Fruit fly (Drosophila melanogaster) whole organism, embryonic: ENCODE data around the gene cnc.
A peak's percentile ranks its signal among the peaks of the same experiment; 100 is the strongest.

Source experiments
- Adf1 ChIP-seq: fragments of 200-800 bp; sonication (Bioruptor generic); IDR thresholded peaks from 2 replicates; pipeline ENCODE4 v1.3.6; 2022; ENCODE audit warnings: missing biosample characterization, missing genetic modification characterization
- Antp ChIP-seq: fragments of 200-800 bp; sonication (Bioruptor generic); optimal IDR thresholded peaks from 3 replicates; lab custom pipeline; 2016; ENCODE audit warnings: missing biosample characterization, missing genetic modification characterization
- Atf6 ChIP-seq: fragments of 200-800 bp; sonication (Bioruptor generic); IDR thresholded peaks from 2 replicates; pipeline ENCODE4 v1.3.6; 2022; ENCODE audit warnings: missing biosample characterization, missing genetic modification characterization
- B-H1 ChIP-seq: fragments of 200-800 bp; sonication (Bioruptor generic); IDR thresholded peaks from 3 replicates; pipeline ENCODE4 v1.3.6; 2022; ENCODE audit warnings: missing biosample characterization, missing genetic modification characterization
- CG11247 ChIP-seq: fragments of 200-800 bp; sonication (Bioruptor generic); IDR thresholded peaks from 2 replicates; pipeline ENCODE4 v1.3.6; 2022; ENCODE audit warnings: missing biosample characterization, missing genetic modification characterization
- CG11398 ChIP-seq: fragments of 200-800 bp; sonication (Bioruptor generic); optimal IDR thresholded peaks from 2 replicates; lab custom pipeline; 2016; ENCODE audit warnings: missing biosample characterization, missing genetic modification characterization
- CG11695 ChIP-seq: fragments of 200-800 bp; sonication (Bioruptor generic); IDR thresholded peaks from 3 replicates; pipeline ENCODE4 v1.3.6; 2022; ENCODE audit warnings: missing biosample characterization, missing genetic modification characterization
- CG12769 ChIP-seq: fragments of 200-800 bp; sonication (Bioruptor generic); optimal IDR thresholded peaks from 2 replicates; lab custom pipeline; 2019; ENCODE audit warnings: missing biosample characterization, mild to moderate bottlenecking, missing genetic modification characterization, moderate library complexity
- CG1792 ChIP-seq: fragments of 200-800 bp; sonication (Bioruptor generic); optimal IDR thresholded peaks from 2 replicates; lab custom pipeline; 2016; ENCODE audit warnings: missing biosample characterization, missing genetic modification characterization
- CG18599 ChIP-seq: fragments of 200-800 bp; sonication (Bioruptor generic); optimal IDR thresholded peaks from 3 replicates; lab custom pipeline; 2017; ENCODE audit warnings: missing biosample characterization, missing genetic modification characterization, mild to moderate bottlenecking, moderate library complexity, missing genetic modification reagents
- CG2120 ChIP-seq: fragments of 200-800 bp; sonication (Bioruptor generic); optimal IDR thresholded peaks from 3 replicates; lab custom pipeline; 2016; ENCODE audit warnings: missing biosample characterization, missing genetic modification characterization
- CG3847 ChIP-seq: fragments of 200-800 bp; sonication (Bioruptor generic); IDR thresholded peaks from 2 replicates; pipeline ENCODE4 v1.3.6; 2022; ENCODE audit warnings: missing biosample characterization, missing genetic modification characterization
- CG6689 ChIP-seq: fragments of 200-800 bp; sonication (Bioruptor generic); IDR thresholded peaks from 2 replicates; pipeline ENCODE4 v1.3.6; 2022; ENCODE audit warnings: missing biosample characterization, missing genetic modification characterization
- CG6791 ChIP-seq: fragments of 200-800 bp; sonication (Bioruptor generic); IDR thresholded peaks from 3 replicates; pipeline ENCODE4 v1.3.6; 2022; ENCODE audit warnings: missing biosample characterization, missing genetic modification characterization; ENCODE audit not compliant: partially characterized antibody
- CG8924 ChIP-seq: fragments of 200-800 bp; optimal IDR thresholded peaks from 3 replicates; lab custom pipeline; 2019; ENCODE audit warnings: missing biosample characterization, mild to moderate bottlenecking, missing genetic modification characterization, moderate library complexity
- CG9437 ChIP-seq: fragments of 200-800 bp; sonication (Bioruptor generic); optimal IDR thresholded peaks from 2 replicates; lab custom pipeline; 2018; ENCODE audit warnings: missing biosample characterization, mild to moderate bottlenecking, missing genetic modification characterization
- CoRest ChIP-seq: fragments of 200-800 bp; sonication (Bioruptor generic); optimal IDR thresholded peaks from 3 replicates; lab custom pipeline; 2018; ENCODE audit warnings: missing biosample characterization, mild to moderate bottlenecking, missing genetic modification characterization, moderate library complexity
- Dbx ChIP-seq: fragments of 200-800 bp; sonication (Bioruptor generic); IDR thresholded peaks from 3 replicates; pipeline ENCODE4 v1.3.6; 2022; ENCODE audit warnings: missing biosample characterization, missing genetic modification characterization
- Dref ChIP-seq: fragments of 200-800 bp; sonication (Bioruptor generic); IDR thresholded peaks from 2 replicates; pipeline ENCODE4 v1.3.6; 2022; ENCODE audit warnings: missing biosample characterization, missing genetic modification characterization
- GATAe ChIP-seq: fragments of 200-800 bp; sonication (Bioruptor generic); conservative IDR thresholded peaks from 2 replicates; pipeline ENCODE4 v1.3.6; 2022; ENCODE audit warnings: missing biosample characterization, missing genetic modification characterization
- H15 ChIP-seq: fragments of 200-800 bp; sonication (Bioruptor generic); IDR thresholded peaks from 3 replicates; pipeline ENCODE4 v1.3.6; 2022; ENCODE audit warnings: missing biosample characterization, missing genetic modification characterization
- Hey ChIP-seq: fragments of 200-800 bp; sonication (Bioruptor generic); optimal IDR thresholded peaks from 3 replicates; lab custom pipeline; 2018; ENCODE audit warnings: missing biosample characterization, mild to moderate bottlenecking, missing genetic modification characterization
- Kr ChIP-seq: fragments of 200-800 bp; sonication (Bioruptor generic); optimal IDR thresholded peaks from 2 replicates; lab custom pipeline; 2017; ENCODE audit warnings: missing biosample characterization, mild to moderate bottlenecking, missing genetic modification characterization
- Oli ChIP-seq: fragments of 200-800 bp; sonication (Bioruptor generic); optimal IDR thresholded peaks from 2 replicates; lab custom pipeline; 2018; ENCODE audit warnings: missing biosample characterization, mild to moderate bottlenecking, missing genetic modification characterization, moderate library complexity
- Usf ChIP-seq: fragments of 200-800 bp; sonication (Bioruptor generic); optimal IDR thresholded peaks from 2 replicates; lab custom pipeline; 2017; ENCODE audit warnings: missing genotype, missing biosample characterization, missing genetic modification characterization
- Xbp1 ChIP-seq: fragments of 200-800 bp; sonication (Bioruptor generic); optimal IDR thresholded peaks from 3 replicates; lab custom pipeline; 2016; ENCODE audit warnings: missing biosample characterization, mild to moderate bottlenecking, missing genetic modification characterization
- YL-1 ChIP-seq: fragments of 200-800 bp; sonication (Bioruptor generic); optimal IDR thresholded peaks from 3 replicates; lab custom pipeline; 2017; ENCODE audit warnings: missing biosample characterization, mild to moderate bottlenecking, missing genetic modification characterization
- chm ChIP-seq: fragments of 200-800 bp; sonication (Bioruptor generic); IDR thresholded peaks from 2 replicates; pipeline ENCODE4 v1.3.6; 2022; ENCODE audit warnings: missing biosample characterization, missing genetic modification characterization
- crc ChIP-seq: fragments of 200-800 bp; sonication (Bioruptor generic); optimal IDR thresholded peaks from 2 replicates; lab custom pipeline; 2016; ENCODE audit warnings: missing biosample characterization, missing genetic modification characterization
- ems ChIP-seq: fragments of 200-800 bp; sonication (Bioruptor generic); optimal IDR thresholded peaks from 3 replicates; lab custom pipeline; 2016; ENCODE audit warnings: missing biosample characterization, missing genetic modification characterization
- grn ChIP-seq: fragments of 200-800 bp; sonication (Bioruptor generic); optimal IDR thresholded peaks from 3 replicates; lab custom pipeline; 2017; ENCODE audit warnings: missing biosample characterization, missing genetic modification characterization
- gsb-n ChIP-seq: fragments of 200-800 bp; sonication (Bioruptor generic); optimal IDR thresholded peaks from 3 replicates; lab custom pipeline; 2018; ENCODE audit warnings: missing biosample characterization, mild to moderate bottlenecking, missing genetic modification characterization
- gt ChIP-seq: fragments of 200-800 bp; sonication (Bioruptor generic); IDR thresholded peaks from 2 replicates; pipeline ENCODE4 v1.3.6; 2022; ENCODE audit warnings: missing biosample characterization, missing genetic modification characterization
- hkb ChIP-seq, 2 experiments: fragments of 200-800 bp in 1 of 2; fragments of >200 bp in 1 of 2; sonication (Bioruptor generic) in 1 of 2; IDR thresholded peaks in 1 of 2; optimal IDR thresholded peaks in 1 of 2; 2 replicates each; pipeline versions ENCODE4 v1.3.6 to Lab custom; 2017 to 2022; ENCODE audit warnings: missing biosample characterization in 1 of 2, missing genetic modification characterization in 1 of 2
- insv ChIP-seq, 2 experiments: fragments of 200-800 bp; sonication (Bioruptor generic); optimal IDR thresholded peaks; 3 replicates each; lab custom pipeline; 2016 to 2018; ENCODE audit warnings: missing biosample characterization in 2 of 2, missing genetic modification characterization in 2 of 2
- lab ChIP-seq: fragments of 200-800 bp; sonication (Bioruptor generic); optimal IDR thresholded peaks from 3 replicates; lab custom pipeline; 2017; ENCODE audit warnings: missing biosample characterization, missing genetic modification characterization, mild to moderate bottlenecking, moderate library complexity, missing genetic modification reagents
- lmd ChIP-seq: fragments of 200-800 bp; sonication (Bioruptor generic); IDR thresholded peaks from 2 replicates; pipeline ENCODE4 v1.3.6; 2022; ENCODE audit warnings: missing biosample characterization, missing genetic modification characterization
- mirr ChIP-seq: fragments of 200-800 bp; sonication (Bioruptor generic); optimal IDR thresholded peaks from 3 replicates; lab custom pipeline; 2018; ENCODE audit warnings: missing biosample characterization, mild to moderate bottlenecking, missing genetic modification characterization
- nmo ChIP-seq: fragments of 200-800 bp; sonication (Bioruptor generic); optimal IDR thresholded peaks from 2 replicates; lab custom pipeline; 2018; ENCODE audit warnings: missing biosample characterization, mild to moderate bottlenecking, missing genetic modification characterization, moderate library complexity
- oc ChIP-seq: fragments of 200-800 bp; sonication (Bioruptor generic); optimal IDR thresholded peaks from 2 replicates; lab custom pipeline; 2018; ENCODE audit warnings: missing biosample characterization, mild to moderate bottlenecking, missing genetic modification characterization, moderate library complexity
- otp ChIP-seq: fragments of 200-800 bp; sonication (Bioruptor generic); IDR thresholded peaks from 3 replicates; pipeline ENCODE4, ENCODE4 v1.3.6; 2022; ENCODE audit warnings: missing biosample characterization, missing genetic modification characterization
- pan ChIP-seq, 4 experiments: fragments of >200 bp in 3 of 4; fragments of 200-800 bp in 1 of 4; sonication (Bioruptor generic) in 1 of 4; optimal IDR thresholded peaks in 3 of 4; IDR thresholded peaks in 1 of 4; 2 replicates each; pipeline versions ENCODE4 v1.3.6 to Lab custom; 2017 to 2022; ENCODE audit warnings: missing biosample characterization in 2 of 4, missing genetic modification characterization in 2 of 4, mixed read lengths in 1 of 4
- sens-2 ChIP-seq: fragments of 200-800 bp; sonication (Bioruptor generic); IDR thresholded peaks from 2 replicates; pipeline ENCODE4 v1.3.6; 2022; ENCODE audit warnings: missing biosample characterization, missing genetic modification characterization
- ssp ChIP-seq: fragments of 200-800 bp; sonication (Bioruptor generic); IDR thresholded peaks from 2 replicates; pipeline ENCODE4 v1.3.6; 2022; ENCODE audit warnings: missing biosample characterization, missing genetic modification characterization
- sug ChIP-seq: fragments of 200-800 bp; optimal IDR thresholded peaks from 2 replicates; lab custom pipeline; 2019; ENCODE audit warnings: missing biosample characterization, mild to moderate bottlenecking, missing genetic modification characterization, moderate library complexity
- twi ChIP-seq: fragments of 200-800 bp; optimal IDR thresholded peaks from 2 replicates; lab custom pipeline; 2019; ENCODE audit warnings: missing biosample characterization, mild to moderate bottlenecking, missing genetic modification characterization, moderate library complexity
- zen2 ChIP-seq: fragments of 200-800 bp; sonication (Bioruptor generic); IDR thresholded peaks from 3 replicates; pipeline ENCODE4 v1.3.6; 2022; ENCODE audit warnings: missing biosample characterization, missing genetic modification characterization; ENCODE audit not compliant: partially characterized antibody

The cnc gene

DNA sequence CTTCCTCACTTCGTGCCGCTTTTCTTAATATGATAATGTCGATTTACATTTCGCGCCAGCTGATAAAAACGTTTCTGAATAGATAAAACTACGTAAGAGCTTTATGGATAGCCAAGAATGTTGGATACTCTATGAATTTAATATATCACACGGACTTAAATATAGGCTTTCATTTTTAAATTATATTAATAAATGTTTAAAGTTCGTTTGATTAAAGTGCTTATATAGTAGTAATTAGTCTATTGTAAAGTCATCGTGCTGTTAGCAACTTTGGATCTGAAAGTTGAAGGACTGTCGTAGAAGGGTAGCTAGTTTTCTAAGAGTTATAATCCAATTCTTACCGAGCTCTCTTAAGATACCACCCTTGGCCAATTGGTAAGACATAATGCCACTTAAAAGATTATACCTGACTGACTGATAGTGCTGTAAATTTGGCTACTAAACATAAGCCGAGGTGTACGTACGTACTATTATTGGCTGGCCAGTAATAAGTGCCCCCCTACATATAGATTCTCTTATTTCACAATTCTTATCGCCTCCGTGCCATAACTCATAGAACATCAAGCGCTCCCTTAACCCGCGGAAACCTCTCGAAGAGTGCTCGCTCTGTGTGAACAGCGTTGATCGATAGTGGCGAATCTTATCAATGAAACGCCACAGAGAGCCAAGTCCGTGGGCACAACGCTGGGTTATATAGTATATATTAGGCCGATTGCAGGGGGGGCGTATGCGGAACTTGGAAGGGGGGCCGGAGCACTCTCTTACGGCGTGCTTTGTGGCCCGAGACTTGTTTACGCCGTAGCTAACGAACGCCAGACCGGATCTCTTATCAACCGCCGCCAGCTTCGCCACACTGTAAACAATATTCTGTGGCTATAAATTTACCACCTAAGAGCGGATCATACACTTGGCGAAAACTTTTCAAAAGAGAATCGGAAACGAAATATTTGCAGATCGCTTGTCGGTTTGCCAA is 16.0 kb downstream of the cnc start (continued):
- peak; percentile 37 for TF ChIP-seq lab (GFP tag; lab: Kevin White, UChicago)
- no peak for TF ChIP-seq crc
- peak; percentile 47 for TF ChIP-seq CG2120 (GFP tag; lab: Kevin White, UChicago)
- TF ChIP-seq CG6791 (GFP tag; lab: Robert Waterston, UW): no peak
- no peak for TF ChIP-seq CG8924 (tag; lab: Kevin White, UChicago)
- TF ChIP-seq gt (GFP tag; lab: Robert Waterston, UW): no peak
- TF ChIP-seq mirr (GFP tag; lab: Kevin White, UChicago): peak; percentile 62
- TF ChIP-seq Usf: no peak
- TF ChIP-seq CG11695 (GFP tag; lab: Robert Waterston, UW): 0 out of 3 replicates have a peak, but pooled peaks have one; percentile 43
- TF ChIP-seq YL-1: no peak
- TF ChIP-seq nmo (GFP tag; lab: Kevin White, UChicago): peak; percentile 10
- no peak for TF ChIP-seq Dref (GFP tag; lab: Robert Waterston, UW)
- TF ChIP-seq Atf6 (GFP tag; lab: Robert Waterston, UW): peak; percentile 55
- TF ChIP-seq twi (tag; lab: Kevin White, UChicago): no peak
- TF ChIP-seq CG12769 (tag; lab: Kevin White, UChicago): peak; percentile 41
- no peak for TF ChIP-seq hkb (optimal IDR thresholded peaks at IDR 0.05; lab: Kevin White, UChicago)
- peak; percentile 41 for TF ChIP-seq hkb (GFP tag; IDR thresholded peaks at IDR 0.05; lab: Robert Waterston, UW)
- TF ChIP-seq Xbp1 (GFP tag; lab: Kevin White, UChicago): peak; percentile 20
- TF ChIP-seq CG1792: no peak
- TF ChIP-seq CG18599 (GFP tag; lab: Kevin White, UChicago): peak; percentile 35
- TF ChIP-seq Adf1 (GFP tag; lab: Robert Waterston, UW): peak; percentile 47; the same call in 1 of the 2 replicates
- TF ChIP-seq Oli: no peak
- peak; percentile 24; the same call in 1 of the 2 replicates for TF ChIP-seq CG3847 (GFP tag; lab: Robert Waterston, UW)
- TF ChIP-seq grn (GFP tag; lab: Kevin White, UChicago): peak; percentile 60
- no peak for TF ChIP-seq insv (GFP tag; optimal IDR thresholded peaks at IDR 0.05; lab: Kevin White, UChicago)
- TF ChIP-seq GATAe: peak; percentile 50
- peak; percentile 7 for TF ChIP-seq CG9437
- no peak for TF ChIP-seq otp (GFP tag; lab: Robert Waterston, UW)
- TF ChIP-seq B-H1 (GFP tag; lab: Robert Waterston, UW): no peak
- TF ChIP-seq Kr: no peak
- no peak for TF ChIP-seq ems (GFP tag; lab: Kevin White, UChicago)
- TF ChIP-seq CG11247: no peak
- no peak for TF ChIP-seq zen2
- peak; percentile 45; the same call in 2 of the 3 replicates for TF ChIP-seq Dbx (GFP tag; lab: Robert Waterston, UW)
- peak; percentile 100 for TF ChIP-seq sug (tag; lab: Kevin White, UChicago)
- no peak for TF ChIP-seq oc (tag; lab: Kevin White, UChicago)
- no peak for TF ChIP-seq ssp (GFP tag; lab: Robert Waterston, UW)
- TF ChIP-seq Hey (tag; lab: Kevin White, UChicago): peak; percentile 41
- TF ChIP-seq H15 (GFP tag; lab: Robert Waterston, UW): no peak
- no peak for TF ChIP-seq sens-2
- TF ChIP-seq Antp (GFP tag; lab: Kevin White, UChicago): peak; percentile 8
- TF ChIP-seq pan (optimal IDR thresholded peaks at IDR 0.05; lab: Kevin White, UChicago): no peak
- peak in 1 of 2 experiments; percentile 40 for TF ChIP-seq pan (GFP tag; optimal IDR thresholded peaks at IDR 0.05 in 1 of 2, IDR thresholded peaks at IDR 0.05 in 1 of 2)
- TF ChIP-seq CG11398: no peak
- TF ChIP-seq gsb-n (tag; lab: Kevin White, UChicago): no peak
- TF ChIP-seq lmd (GFP tag; lab: Robert Waterston, UW): peak; percentile 43; the same call in 1 of the 2 replicates
- TF ChIP-seq CoRest (tag; lab: Kevin White, UChicago): peak; percentile 9
- TF ChIP-seq chm (GFP tag; lab: Robert Waterston, UW): 0 out of 2 replicates have a peak, but pooled peaks have one; percentile 49
- no peak; the same call in 1 of the 2 replicates for TF ChIP-seq CG6689 (GFP tag; lab: Robert Waterston, UW)
